Worm (Caenorhabditis elegans) whole organism, young adult: ENCODE data around the gene srbc-39.
"Not testable (repeated sequence)": the region's sequence is repeated elsewhere in the genome, so short reads cannot be mapped to it uniquely, and the experiment has no call there.

Experiments used
- B0035.1 ChIP-seq: sonication (generic microtip); optimal IDR thresholded peaks from 2 replicates; lab custom pipeline; 2016; ENCODE audit warnings: missing genetic modification characterization, mild to moderate bottlenecking, missing compliant biosample characterization, missing genotype, missing genetic modification reagents
- B0261.1 ChIP-seq: sonication (generic microtip); optimal IDR thresholded peaks from 2 replicates; lab custom pipeline; 2016; ENCODE audit warnings: mild to moderate bottlenecking, missing genetic modification characterization, moderate library complexity, missing compliant biosample characterization
- D2030.7 ChIP-seq: fragments of 200-800 bp; sonication (Bioruptor generic); IDR thresholded peaks from 2 replicates; pipeline ENCODE4 v1.3.6; 2022; ENCODE audit warnings: missing genetic modification reagents, missing genetic modification characterization, missing compliant biosample characterization
- F22D6.2 ChIP-seq: sonication (generic microtip); optimal IDR thresholded peaks from 2 replicates; lab custom pipeline; 2016; ENCODE audit warnings: mild to moderate bottlenecking, missing genetic modification characterization, missing compliant biosample characterization
- F39B2.1 ChIP-seq: fragments of 200-800 bp; sonication (Bioruptor generic); IDR thresholded peaks from 2 replicates; pipeline ENCODE4 v1.3.6; 2022; ENCODE audit warnings: missing genetic modification reagents, missing genetic modification characterization, missing compliant biosample characterization
- F52B5.7 ChIP-seq: sonication (generic microtip); optimal IDR thresholded peaks from 2 replicates; lab custom pipeline; 2016; ENCODE audit warnings: mild to moderate bottlenecking, missing genetic modification characterization, missing compliant biosample characterization
- Y53F4B.3 ChIP-seq: fragments of 200-800 bp; sonication (Bioruptor generic); IDR thresholded peaks from 2 replicates; pipeline ENCODE4 v1.3.6; 2022; ENCODE audit warnings: missing genetic modification reagents, missing genetic modification characterization, missing compliant biosample characterization
- ama-1 ChIP-seq, 3 experiments: fragments of 150-350 bp in 1 of 3; sonication (generic microtip) in 2 of 3; optimal IDR thresholded peaks; 2 replicates each; lab custom pipeline; 2014 to 2018; ENCODE audit warnings: missing biosample characterization in 2 of 3, missing genetic modification characterization in 2 of 3, missing genetic modification reagents in 2 of 3
- aptf-2 ChIP-seq: fragments of 200-800 bp; sonication (Bioruptor generic); conservative IDR thresholded peaks from 2 replicates; pipeline ENCODE4 v1.3.6; 2022; ENCODE audit warnings: missing genetic modification reagents, missing genetic modification characterization, missing compliant biosample characterization
- aptf-3 ChIP-seq: fragments of 200-800 bp; sonication (Bioruptor generic); IDR thresholded peaks from 2 replicates; pipeline ENCODE4 v1.3.6; 2022; ENCODE audit warnings: missing genetic modification characterization, missing compliant biosample characterization
- cebp-2 ChIP-seq: fragments of 200-800 bp; sonication (Bioruptor generic); IDR thresholded peaks from 2 replicates; pipeline ENCODE4 v1.3.6; 2022; ENCODE audit warnings: missing genetic modification characterization, missing compliant biosample characterization
- ceh-40 ChIP-seq: fragments of 200-800 bp; sonication (Bioruptor generic); IDR thresholded peaks from 2 replicates; pipeline ENCODE4 v1.3.6; 2022; ENCODE audit warnings: missing genetic modification characterization, missing compliant biosample characterization
- ceh-58 ChIP-seq: fragments of 200-800 bp; sonication (Bioruptor generic); IDR thresholded peaks from 2 replicates; pipeline ENCODE4 v1.3.6; 2022; ENCODE audit warnings: missing genetic modification characterization, missing compliant biosample characterization
- ceh-79 ChIP-seq: sonication (generic microtip); optimal IDR thresholded peaks from 2 replicates; lab custom pipeline; 2017; ENCODE audit warnings: mild to moderate bottlenecking, missing genetic modification characterization, missing compliant biosample characterization
- chd-7 ChIP-seq: sonication (generic microtip); optimal IDR thresholded peaks from 2 replicates; lab custom pipeline; 2016; ENCODE audit warnings: mild to moderate bottlenecking, missing genetic modification characterization, moderate library complexity, missing compliant biosample characterization
- fkh-3 ChIP-seq: sonication (generic microtip); optimal IDR thresholded peaks from 2 replicates; lab custom pipeline; 2016; ENCODE audit warnings: mild to moderate bottlenecking, missing genetic modification characterization, missing compliant biosample characterization
- hlh-12 ChIP-seq: sonication (generic microtip); optimal IDR thresholded peaks from 2 replicates; lab custom pipeline; 2016; ENCODE audit warnings: missing genetic modification characterization, missing compliant biosample characterization
- hmg-1.2 ChIP-seq: fragments of 200-800 bp; sonication (Bioruptor generic); IDR thresholded peaks from 2 replicates; pipeline ENCODE4 v1.3.6; 2022; ENCODE audit warnings: missing genetic modification reagents, missing genetic modification characterization, missing compliant biosample characterization
- hmg-20 ChIP-seq: fragments of 200-800 bp; sonication (Bioruptor generic); IDR thresholded peaks from 2 replicates; pipeline ENCODE4 v1.3.6; 2022; ENCODE audit warnings: missing genetic modification reagents, missing genetic modification characterization, missing compliant biosample characterization
- lag-1 ChIP-seq: fragments of 200-800 bp; sonication (Bioruptor generic); IDR thresholded peaks from 2 replicates; pipeline ENCODE4 v1.3.6; 2022; ENCODE audit warnings: missing genetic modification reagents, missing genetic modification characterization, missing compliant biosample characterization
- let-526 ChIP-seq: fragments of 200-800 bp; sonication (Bioruptor generic); IDR thresholded peaks from 2 replicates; pipeline ENCODE4 v1.3.6; 2022; ENCODE audit warnings: missing genetic modification reagents, missing genetic modification characterization, missing compliant biosample characterization
- lin-26 ChIP-seq: fragments of 200-800 bp; sonication (Bioruptor generic); IDR thresholded peaks from 2 replicates; pipeline ENCODE4 v1.3.6; 2022; ENCODE audit warnings: missing genetic modification reagents, missing genetic modification characterization, missing compliant biosample characterization
- lin-35 ChIP-seq, 3 experiments: fragments of 150-350 bp in 2 of 3; sonication (generic microtip) in 1 of 3; optimal IDR thresholded peaks; 2 replicates each; lab custom pipeline; 2014 to 2018; ENCODE audit warnings: missing biosample characterization in 3 of 3, missing genetic modification characterization in 3 of 3, missing genetic modification reagents in 3 of 3
- madf-10 ChIP-seq: sonication (generic microtip); optimal IDR thresholded peaks from 2 replicates; lab custom pipeline; 2016; ENCODE audit warnings: mild to moderate bottlenecking, missing genetic modification characterization, missing compliant biosample characterization
- mel-28 ChIP-seq: sonication (generic microtip); optimal IDR thresholded peaks from 2 replicates; lab custom pipeline; 2016; ENCODE audit warnings: borderline replicate concordance, mild to moderate bottlenecking, missing genetic modification characterization, missing compliant biosample characterization
- mes-4 ChIP-seq: sonication (generic microtip); optimal IDR thresholded peaks from 2 replicates; lab custom pipeline; 2016; ENCODE audit warnings: missing genotype, missing genetic modification characterization, missing compliant biosample characterization
- nhr-179 ChIP-seq: sonication (generic microtip); optimal IDR thresholded peaks from 2 replicates; lab custom pipeline; 2016; ENCODE audit warnings: mild to moderate bottlenecking, missing genetic modification characterization, missing compliant biosample characterization
- rpc-1 ChIP-seq, 2 experiments: fragments of 150-350 bp in 1 of 2; sonication (generic microtip) in 1 of 2; optimal IDR thresholded peaks; 2 replicates each; lab custom pipeline; 2014 to 2018; ENCODE audit warnings: missing biosample characterization in 1 of 2, missing genetic modification characterization in 1 of 2, missing genetic modification reagents in 1 of 2, missing genotype in 1 of 2
- somi-1 ChIP-seq: fragments of 200-800 bp; sonication (Bioruptor generic); optimal IDR thresholded peaks from 2 replicates; lab custom pipeline; 2018; ENCODE audit warnings: mild to moderate bottlenecking, missing genetic modification characterization, missing compliant biosample characterization
- tbp1 ChIP-seq: fragments of 200-800 bp; sonication (Bioruptor generic); optimal IDR thresholded peaks from 2 replicates; lab custom pipeline; 2018; ENCODE audit warnings: mild to moderate bottlenecking, missing genetic modification characterization, missing compliant biosample characterization
- unc-62 ChIP-seq: fragments of 150-350 bp; optimal IDR thresholded peaks from 2 replicates; lab custom pipeline; 2014; ENCODE audit warnings: missing biosample characterization, missing genetic modification reagents, missing genetic modification characterization
- xnd-1 ChIP-seq: sonication (generic microtip); optimal IDR thresholded peaks from 2 replicates; lab custom pipeline; 2016; ENCODE audit warnings: missing genotype, missing genetic modification reagents, missing genetic modification characterization, missing compliant biosample characterization
- ztf-25 ChIP-seq: fragments of 200-800 bp; sonication (Bioruptor generic); IDR thresholded peaks from 2 replicates; pipeline ENCODE4 v1.3.6; 2022; ENCODE audit warnings: missing genetic modification reagents, missing genetic modification characterization, missing compliant biosample characterization
- ztf-3 ChIP-seq: fragments of 200-800 bp; sonication (Bioruptor generic); optimal IDR thresholded peaks from 2 replicates; lab custom pipeline; 2018; ENCODE audit warnings: mild to moderate bottlenecking, missing genetic modification characterization, missing compliant biosample characterization
- ztf-6 ChIP-seq: fragments of 200-800 bp; sonication (Bioruptor generic); IDR thresholded peaks from 2 replicates; pipeline ENCODE4 v1.3.6; 2022; ENCODE audit warnings: missing genetic modification reagents, missing genetic modification characterization, missing compliant biosample characterization

Gene srbc-39

ce11 chrV:706449-706848 lies 2.5 kb upstream of the srbc-39 start:
- peak; percentile 82 for TF ChIP-seq tbp1 (GFP tag; lab: Kevin White, UChicago)
- peak; percentile 87 for TF ChIP-seq lin-26 (GFP tag; lab: Robert Waterston, UW)
- peak; percentile 67; the same call in 1 of the 2 replicates for TF ChIP-seq ztf-25 (GFP tag; lab: Robert Waterston, UW)
- not testable (repeated sequence) for TF ChIP-seq rpc-1 (optimal IDR thresholded peaks at IDR 0.05; lab: Kevin White, UChicago)
- peak; percentile 50 for TF ChIP-seq rpc-1 (tag; optimal IDR thresholded peaks at IDR 0.05; lab: Kevin White, UChicago)
- TF ChIP-seq aptf-3 (GFP tag; lab: Robert Waterston, UW) = 0 out of 2 replicates have a peak, but pooled peaks have one; percentile 31
- peak; percentile 26; the same call in 1 of the 2 replicates for TF ChIP-seq D2030.7 (GFP tag; lab: Robert Waterston, UW)
- peak; percentile 54 for TF ChIP-seq B0261.1 (tag; lab: Kevin White, UChicago)

- TF ChIP-seq F39B2.1 (GFP tag; lab: Robert Waterston, UW) = no peak
- no peak for TF ChIP-seq mes-4 (tag; lab: Kevin White, UChicago)
- no peak for TF ChIP-seq mel-28 (tag; lab: Kevin White, UChicago)
- no peak for TF ChIP-seq hmg-1.2 (GFP tag; lab: Robert Waterston, UW)
- no peak for TF ChIP-seq ama-1 (optimal IDR thresholded peaks at IDR 0.05; lab: Kevin White, UChicago)
- no peak for TF ChIP-seq ama-1 (GFP tag; optimal IDR thresholded peaks at IDR 0.05; lab: Kevin White, UChicago)
- no peak for TF ChIP-seq lin-35 (GFP tag; optimal IDR thresholded peaks at IDR 0.05; lab: Kevin White, UChicago)
- TF ChIP-seq chd-7 = no peak
- TF ChIP-seq xnd-1 (tag; lab: Kevin White, UChicago) = no peak
- TF ChIP-seq fkh-3 (tag; lab: Kevin White, UChicago) = no peak
- TF ChIP-seq F22D6.2 (tag; lab: Kevin White, UChicago) = no peak
- no peak for TF ChIP-seq ceh-79 (tag; lab: Kevin White, UChicago)
- TF ChIP-seq let-526 (GFP tag; lab: Robert Waterston, UW) = no peak
- no peak for TF ChIP-seq Y53F4B.3 (GFP tag; lab: Robert Waterston, UW)
- no peak for TF ChIP-seq hmg-20 (GFP tag; lab: Robert Waterston, UW)
- TF ChIP-seq cebp-2 (GFP tag; lab: Robert Waterston, UW) = no peak
- TF ChIP-seq ceh-40 (GFP tag; lab: Robert Waterston, UW) = no peak
- TF ChIP-seq nhr-179 (tag; lab: Kevin White, UChicago) = no peak
- no peak for TF ChIP-seq madf-10 (tag; lab: Kevin White, UChicago)
- TF ChIP-seq, all 124 proteins: peak for 0
Measured at ce11 chrV:706918-707317, 2.0 kb upstream of the srbc-39 start, which contains the start of gene srbc-38. Gene srbc-38, plus strand, starts transcription at chrV:707218.

DNA sequence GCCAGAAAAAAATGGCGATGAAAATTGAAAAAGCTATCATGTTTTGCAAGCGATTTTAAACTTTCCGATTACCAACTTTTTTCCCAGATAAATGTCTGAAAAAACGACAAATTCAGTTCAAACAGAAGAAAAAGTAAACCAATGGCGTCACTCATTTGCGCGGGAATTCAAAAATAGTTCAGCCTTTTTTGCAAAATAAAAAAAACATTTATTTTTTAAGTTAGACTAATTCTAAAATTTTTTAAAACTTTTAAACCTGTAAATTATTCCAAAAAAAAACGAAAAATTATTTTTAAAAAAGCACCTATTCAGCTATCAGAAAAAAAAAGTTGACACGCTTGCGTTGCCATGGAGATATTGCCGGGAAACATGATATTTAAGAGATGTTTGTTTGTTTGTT lies 4.0 kb downstream of the srbc-39 start, which contains the start of gene cyp-33C11:
Gene cyp-33C11, minus strand, starts transcription at position 101 of the 400 bp plus-strand sequence.
- TF ChIP-seq ceh-58 (GFP tag; lab: Robert Waterston, UW) = no peak
- no peak for TF ChIP-seq hlh-12
- no peak for TF ChIP-seq ztf-6 (GFP tag; lab: Robert Waterston, UW)
- TF ChIP-seq hmg-20 (GFP tag; lab: Robert Waterston, UW) = no peak
- no peak for TF ChIP-seq somi-1 (GFP tag; lab: Kevin White, UChicago)
- no peak for TF ChIP-seq ztf-3
- TF ChIP-seq F52B5.7 (tag; lab: Kevin White, UChicago) = no peak

DNA sequence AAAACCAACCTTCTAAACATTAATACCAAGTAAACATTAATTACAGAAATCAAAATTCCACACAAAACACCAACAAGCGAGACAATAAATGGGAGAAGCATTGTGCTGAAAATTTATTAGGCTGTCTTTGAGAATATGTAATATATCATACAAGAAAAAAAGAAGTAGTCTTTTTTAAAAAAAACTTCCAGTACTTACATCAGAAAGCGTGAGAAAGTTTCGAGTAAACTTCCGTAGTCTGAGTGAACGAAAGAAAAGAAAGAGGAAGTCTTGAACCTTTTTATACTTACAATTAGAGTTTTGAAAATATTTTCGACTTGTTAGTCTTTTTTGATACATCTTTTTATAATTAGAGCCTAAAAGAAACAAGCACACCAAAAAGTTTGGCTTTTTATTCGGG lies 10.8 kb downstream of the srbc-39 start, which contains the start of gene srbc-40:
Gene srbc-40, minus strand, starts transcription at position 101 of the 400 bp plus-strand sequence.
- TF ChIP-seq unc-62 (no peak), lag-1 (no peak), aptf-2 (GFP tag; lab: Robert Waterston, UW) (no peak), B0035.1 (no peak)
